Fruit fly (Drosophila melanogaster) whole organism, embryonic: ENCODE results near the gene CG44437.

Source experiments
- ATbp ChIP-seq: fragments of 200-800 bp; sonication (Bioruptor generic); optimal IDR thresholded peaks from 2 replicates; lab custom pipeline; 2017; ENCODE audit warnings: missing biosample characterization, mild to moderate bottlenecking, missing genetic modification characterization, missing genetic modification reagents
- Bteb2 ChIP-seq: fragments of 200-800 bp; sonication (Bioruptor generic); optimal IDR thresholded peaks from 2 replicates; lab custom pipeline; 2016; ENCODE audit warnings: missing biosample characterization, missing genetic modification characterization
- CG10209 ChIP-seq: fragments of 200-800 bp; sonication (Bioruptor generic); optimal IDR thresholded peaks from 3 replicates; lab custom pipeline; 2017; ENCODE audit warnings: missing biosample characterization, mild to moderate bottlenecking, missing genetic modification characterization, missing genetic modification reagents
- CG10267 ChIP-seq: fragments of 200-800 bp; sonication (Bioruptor generic); optimal IDR thresholded peaks from 2 replicates; lab custom pipeline; 2018; ENCODE audit warnings: missing biosample characterization, mild to moderate bottlenecking, missing genetic modification characterization, moderate library complexity
- CG10959 ChIP-seq: fragments of 200-800 bp; sonication (Bioruptor generic); IDR thresholded peaks from 2 replicates; pipeline ENCODE4 v1.3.6; 2022; ENCODE audit warnings: missing biosample characterization, missing genetic modification characterization
- CG12744 ChIP-seq: fragments of 200-800 bp; sonication (Bioruptor generic); optimal IDR thresholded peaks from 2 replicates; lab custom pipeline; 2016; ENCODE audit warnings: missing biosample characterization, missing genetic modification characterization
- CG13424 ChIP-seq: fragments of 200-800 bp; sonication (Bioruptor generic); optimal IDR thresholded peaks from 2 replicates; lab custom pipeline; 2019; ENCODE audit warnings: missing biosample characterization, mild to moderate bottlenecking, missing genetic modification characterization, moderate library complexity
- CG15073 ChIP-seq: fragments of 200-800 bp; sonication (Bioruptor generic); optimal IDR thresholded peaks from 2 replicates; lab custom pipeline; 2016; ENCODE audit warnings: missing biosample characterization, missing genetic modification characterization
- CG17568 ChIP-seq: fragments of 200-800 bp; sonication (Bioruptor generic); optimal IDR thresholded peaks from 2 replicates; lab custom pipeline; 2018; ENCODE audit warnings: missing biosample characterization, mild to moderate bottlenecking, missing genetic modification characterization, moderate library complexity
- CG17612 ChIP-seq: fragments of 200-800 bp; sonication (Bioruptor generic); IDR thresholded peaks from 2 replicates; pipeline ENCODE4 v1.3.6; 2022; ENCODE audit warnings: missing biosample characterization, missing genetic modification characterization
- CG17912 ChIP-seq: fragments of 200-800 bp; sonication (Bioruptor generic); optimal IDR thresholded peaks from 2 replicates; lab custom pipeline; 2018; ENCODE audit warnings: missing biosample characterization, mild to moderate bottlenecking, missing genetic modification characterization
- CG18476 ChIP-seq: fragments of 200-800 bp; sonication (Bioruptor generic); optimal IDR thresholded peaks from 2 replicates; lab custom pipeline; 2016; ENCODE audit warnings: missing biosample characterization, mild to moderate bottlenecking, missing genetic modification characterization
- CG2712 ChIP-seq: fragments of 200-800 bp; optimal IDR thresholded peaks from 3 replicates; lab custom pipeline; 2019; ENCODE audit warnings: missing biosample characterization, mild to moderate bottlenecking, missing genetic modification characterization, moderate library complexity
- CG31224 ChIP-seq: fragments of 200-800 bp; sonication (Bioruptor generic); IDR thresholded peaks from 2 replicates; pipeline ENCODE4 v1.3.6; 2022; ENCODE audit warnings: missing biosample characterization, missing genetic modification characterization
- CG31388 ChIP-seq: fragments of 200-800 bp; sonication (Bioruptor generic); optimal IDR thresholded peaks from 2 replicates; lab custom pipeline; 2016; ENCODE audit warnings: missing biosample characterization, missing genetic modification characterization
- CG32532 ChIP-seq: fragments of 200-800 bp; sonication (Bioruptor generic); IDR thresholded peaks from 2 replicates; pipeline ENCODE4 v1.3.6; 2022; ENCODE audit warnings: missing biosample characterization, missing genetic modification characterization
- CG3281 ChIP-seq: fragments of 200-800 bp; sonication (Bioruptor generic); optimal IDR thresholded peaks from 3 replicates; lab custom pipeline; 2017; ENCODE audit warnings: missing biosample characterization, mild to moderate bottlenecking, missing genetic modification characterization
- CG6272 ChIP-seq: fragments of 200-800 bp; sonication (Bioruptor generic); IDR thresholded peaks from 2 replicates; pipeline ENCODE4 v1.3.6; 2022; ENCODE audit warnings: missing biosample characterization, missing genetic modification characterization
- CG6689 ChIP-seq: fragments of 200-800 bp; sonication (Bioruptor generic); IDR thresholded peaks from 2 replicates; pipeline ENCODE4 v1.3.6; 2022; ENCODE audit warnings: missing biosample characterization, missing genetic modification characterization
- CG9797 ChIP-seq: fragments of 200-800 bp; sonication (Bioruptor generic); optimal IDR thresholded peaks from 3 replicates; lab custom pipeline; 2018; ENCODE audit warnings: missing biosample characterization, mild to moderate bottlenecking, missing genetic modification characterization
- Deaf1 ChIP-seq: fragments of 200-800 bp; optimal IDR thresholded peaks from 3 replicates; lab custom pipeline; 2019; ENCODE audit warnings: missing biosample characterization, mild to moderate bottlenecking, missing genetic modification characterization, moderate library complexity
- HLH3B ChIP-seq: fragments of 200-800 bp; sonication (Bioruptor generic); IDR thresholded peaks from 2 replicates; pipeline ENCODE4 v1.3.6; 2022; ENCODE audit warnings: missing biosample characterization, missing genetic modification characterization
- Hr3 ChIP-seq: fragments of 200-800 bp; sonication (Bioruptor generic); optimal IDR thresholded peaks from 3 replicates; lab custom pipeline; 2016; ENCODE audit warnings: missing biosample characterization, missing genetic modification characterization
- Jarid2 ChIP-seq: fragments of 200-800 bp; sonication (Bioruptor generic); optimal IDR thresholded peaks from 3 replicates; lab custom pipeline; 2017; ENCODE audit warnings: mild to moderate bottlenecking, missing biosample characterization, missing genetic modification reagents, missing genetic modification characterization
- Lpt ChIP-seq: fragments of >200 bp; optimal IDR thresholded peaks from 2 replicates; lab custom pipeline; 2018; ENCODE audit warnings: missing biosample characterization, missing genetic modification characterization
- Mrtf ChIP-seq: fragments of 200-800 bp; sonication (Bioruptor generic); IDR thresholded peaks from 3 replicates; pipeline ENCODE4 v1.3.6; 2022; ENCODE audit warnings: missing biosample characterization, missing genetic modification characterization
- Tbp ChIP-seq: fragments of >200 bp; optimal IDR thresholded peaks from 2 replicates; lab custom pipeline; 2018; ENCODE audit warnings: missing biosample characterization, missing genetic modification characterization
- caup ChIP-seq: fragments of 200-800 bp; sonication (Bioruptor generic); optimal IDR thresholded peaks from 3 replicates; lab custom pipeline; 2017; ENCODE audit warnings: missing biosample characterization, mild to moderate bottlenecking, missing genetic modification characterization, moderate library complexity; ENCODE audit not compliant: severe bottlenecking
- crc ChIP-seq: fragments of 200-800 bp; sonication (Bioruptor generic); optimal IDR thresholded peaks from 2 replicates; lab custom pipeline; 2016; ENCODE audit warnings: missing biosample characterization, missing genetic modification characterization
- dan ChIP-seq: fragments of 200-800 bp; sonication (Bioruptor generic); IDR thresholded peaks from 2 replicates; pipeline ENCODE4 v1.3.6; 2022; ENCODE audit warnings: missing biosample characterization, missing genetic modification characterization
- exex ChIP-seq: fragments of 200-800 bp; sonication (Bioruptor generic); optimal IDR thresholded peaks from 4 replicates; lab custom pipeline; 2018; ENCODE audit warnings: missing biosample characterization, mild to moderate bottlenecking, missing genetic modification characterization, moderate library complexity
- eyg ChIP-seq: fragments of 200-800 bp; sonication (Bioruptor generic); optimal IDR thresholded peaks from 3 replicates; lab custom pipeline; 2016; ENCODE audit warnings: missing biosample characterization, missing genetic modification characterization
- gfzf ChIP-seq: fragments of 200-800 bp; sonication (Bioruptor generic); optimal IDR thresholded peaks from 2 replicates; lab custom pipeline; 2016; ENCODE audit warnings: missing biosample characterization, mild to moderate bottlenecking, missing genetic modification characterization, moderate library complexity
- gro ChIP-seq: fragments of 200-800 bp; sonication (Bioruptor generic); optimal IDR thresholded peaks from 2 replicates; lab custom pipeline; 2016; ENCODE audit warnings: missing biosample characterization, missing genetic modification characterization
- ham ChIP-seq: fragments of 200-800 bp; sonication (Bioruptor generic); IDR thresholded peaks from 2 replicates; pipeline ENCODE4 v1.3.6; 2022; ENCODE audit warnings: missing biosample characterization, missing genetic modification characterization
- hbn ChIP-seq: fragments of 200-800 bp; sonication (Bioruptor generic); IDR thresholded peaks from 2 replicates; pipeline ENCODE4 v1.3.6; 2022; ENCODE audit warnings: missing biosample characterization, missing genetic modification characterization; ENCODE audit not compliant: partially characterized antibody
- jing ChIP-seq: fragments of 200-800 bp; sonication (Bioruptor generic); optimal IDR thresholded peaks from 2 replicates; lab custom pipeline; 2018; ENCODE audit warnings: missing biosample characterization, mild to moderate bottlenecking, missing genetic modification characterization
- maf-S ChIP-seq: fragments of 200-800 bp; sonication (Bioruptor generic); optimal IDR thresholded peaks from 2 replicates; lab custom pipeline; 2016; ENCODE audit warnings: missing biosample characterization, missing genetic modification characterization
- otp ChIP-seq: fragments of 200-800 bp; sonication (Bioruptor generic); IDR thresholded peaks from 3 replicates; pipeline ENCODE4, ENCODE4 v1.3.6; 2022; ENCODE audit warnings: missing biosample characterization, missing genetic modification characterization
- prd ChIP-seq, 3 experiments: fragments of >200 bp in 2 of 3; fragments of 200-800 bp in 1 of 3; sonication (Bioruptor generic) in 1 of 3; optimal IDR thresholded peaks in 2 of 3; IDR thresholded peaks in 1 of 3; 2 replicates in 2 of 3; 3 replicates in 1 of 3; pipeline versions ENCODE4 v1.3.6 to Lab custom; 2017 to 2022; ENCODE audit warnings: missing biosample characterization in 1 of 3, missing genetic modification characterization in 1 of 3
- salm ChIP-seq: fragments of 200-800 bp; sonication (Bioruptor generic); optimal IDR thresholded peaks from 2 replicates; lab custom pipeline; 2018; ENCODE audit warnings: missing biosample characterization, mild to moderate bottlenecking, missing genetic modification characterization
- scrt ChIP-seq: fragments of 200-800 bp; sonication (Bioruptor generic); optimal IDR thresholded peaks from 2 replicates; lab custom pipeline; 2018; ENCODE audit warnings: missing biosample characterization, mild to moderate bottlenecking, missing genetic modification characterization, moderate library complexity
- sens-2 ChIP-seq: fragments of 200-800 bp; sonication (Bioruptor generic); IDR thresholded peaks from 2 replicates; pipeline ENCODE4 v1.3.6; 2022; ENCODE audit warnings: missing biosample characterization, missing genetic modification characterization
- slbo ChIP-seq: fragments of 200-800 bp; sonication (Bioruptor generic); IDR thresholded peaks from 2 replicates; pipeline ENCODE4 v1.3.6; 2022; ENCODE audit warnings: missing biosample characterization, missing genetic modification characterization
- sr ChIP-seq: fragments of 200-800 bp; sonication (Bioruptor generic); IDR thresholded peaks from 3 replicates; pipeline ENCODE4 v1.3.6; 2022; ENCODE audit warnings: missing biosample characterization, missing genetic modification characterization
- ttk ChIP-seq: fragments of 200-800 bp; sonication (Bioruptor generic); IDR thresholded peaks from 2 replicates; pipeline ENCODE4 v2.1.2; 2022; ENCODE audit warnings: missing biosample characterization, missing genetic modification characterization
- vfl ChIP-seq: fragments of 200-800 bp; sonication (Bioruptor generic); optimal IDR thresholded peaks from 2 replicates; lab custom pipeline; 2016; ENCODE audit warnings: missing biosample characterization, missing genetic modification characterization
- vnd ChIP-seq: fragments of 200-800 bp; sonication (Bioruptor generic); IDR thresholded peaks from 3 replicates; pipeline ENCODE4 v1.3.6; 2022; ENCODE audit warnings: missing biosample characterization, missing genetic modification characterization; ENCODE audit not compliant: partially characterized antibody
- wek ChIP-seq: fragments of 200-800 bp; sonication (Bioruptor generic); optimal IDR thresholded peaks from 3 replicates; lab custom pipeline; 2018; ENCODE audit warnings: missing biosample characterization, mild to moderate bottlenecking, missing genetic modification characterization, moderate library complexity

CG44437 gene

DNA sequence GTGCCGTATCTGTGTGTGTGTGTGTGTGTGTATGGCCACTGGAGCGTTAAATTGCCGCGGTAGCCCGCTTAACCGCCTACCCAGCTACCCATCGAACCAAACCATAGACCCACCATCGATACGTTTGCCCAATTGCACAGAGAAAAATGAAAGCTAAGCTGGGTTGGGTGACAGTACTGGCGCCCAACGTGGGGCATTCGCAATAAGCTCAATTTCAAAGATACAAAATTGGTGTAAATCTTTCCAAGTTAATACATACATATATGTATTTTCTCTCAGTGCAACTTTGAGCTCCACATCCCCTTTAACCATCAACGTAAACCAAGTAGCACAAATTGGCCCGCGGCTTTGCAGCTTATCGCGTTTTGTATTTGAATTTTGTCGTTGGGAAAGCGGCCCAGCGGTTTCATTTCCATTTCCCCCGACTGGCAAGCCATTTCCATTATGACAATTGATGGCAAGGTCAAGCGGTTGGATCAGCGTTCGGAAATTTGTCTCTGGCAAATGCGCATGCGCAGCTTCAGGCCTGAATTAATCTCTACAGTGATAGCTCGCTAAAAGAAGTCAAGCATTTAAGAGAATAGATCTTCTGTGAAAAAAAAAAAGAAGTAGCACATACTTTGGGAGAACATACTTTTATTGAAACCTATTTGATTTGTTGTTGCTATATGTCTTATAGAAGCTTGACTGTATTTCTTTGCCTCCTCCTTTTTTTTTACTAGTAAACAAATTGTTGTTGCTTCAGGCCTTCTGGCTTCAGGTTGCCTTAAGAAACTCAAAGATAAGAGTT lies 30.5 kb upstream of the CG44437 start (continued):
- TF ChIP-seq HLH3B (peak; percentile 86), CG17912 (GFP tag; lab: Kevin White, UChicago) (peak; percentile 16), CG9797 (GFP tag; lab: Kevin White, UChicago) (no peak), sens-2 (GFP tag; lab: Robert Waterston, UW) (peak; percentile 68), caup (peak; percentile 60), gfzf (no peak), CG2712 (tag; lab: Kevin White, UChicago) (peak; percentile 75), CG10959 (peak; percentile 25; the same call in 1 of the 2 replicates), salm (tag; lab: Kevin White, UChicago) (peak; percentile 44), CG32532 (peak; percentile 73), CG12744 (GFP tag; lab: Kevin White, UChicago) (no peak), CG6689 (GFP tag; lab: Robert Waterston, UW) (peak; percentile 68), eyg (GFP tag; lab: Kevin White, UChicago) (peak; percentile 31), Tbp (GFP tag; lab: Kevin White, UChicago) (no peak), otp (GFP tag; lab: Robert Waterston, UW) (peak; percentile 77), sr (GFP tag; lab: Robert Waterston, UW) (peak; percentile 55; the same call in 1 of the 3 replicates), CG17568 (GFP tag; lab: Kevin White, UChicago) (peak; percentile 60), Hr3 (GFP tag; lab: Kevin White, UChicago) (peak; percentile 65), Mrtf (GFP tag; lab: Robert Waterston, UW) (peak; percentile 79), vnd (GFP tag; lab: Robert Waterston, UW) (no peak), jing (GFP tag; lab: Kevin White, UChicago) (peak; percentile 67), CG17612 (peak; percentile 56), Bteb2 (no peak), CG15073 (GFP tag; lab: Kevin White, UChicago) (no peak), dan (GFP tag; lab: Robert Waterston, UW) (peak; percentile 20; the same call in 1 of the 2 replicates), slbo (GFP tag; lab: Robert Waterston, UW) (peak; percentile 78), wek (peak; percentile 42), crc (GFP tag; lab: Kevin White, UChicago) (peak; percentile 44), vfl (GFP tag; lab: Kevin White, UChicago) (no peak), exex (tag; lab: Kevin White, UChicago) (no peak), prd (optimal IDR thresholded peaks at IDR 0.05; lab: Kevin White, UChicago) (no peak), prd (GFP tag; IDR thresholded peaks at IDR 0.05; lab: Robert Waterston, UW) (peak; percentile 83), ttk (GFP tag; lab: Robert Waterston, UW) (peak; percentile 82), ham (GFP tag; lab: Robert Waterston, UW) (no peak), CG10209 (GFP tag; lab: Kevin White, UChicago) (peak; percentile 72), CG31388 (GFP tag; lab: Kevin White, UChicago) (no peak), gro (peak; percentile 38), ATbp (peak; percentile 80), CG6272 (GFP tag; lab: Robert Waterston, UW) (peak; percentile 60), hbn (GFP tag; lab: Robert Waterston, UW) (no peak), CG13424 (tag; lab: Kevin White, UChicago) (peak; percentile 67), maf-S (peak; percentile 47), Deaf1 (tag; lab: Kevin White, UChicago) (peak; percentile 39), scrt (peak; percentile 51), CG31224 (GFP tag; lab: Robert Waterston, UW) (peak; percentile 54), CG10267 (tag; lab: Kevin White, UChicago) (peak; percentile 28), CG3281 (GFP tag; lab: Kevin White, UChicago) (peak; percentile 50), CG18476 (GFP tag; lab: Kevin White, UChicago) (peak; percentile 30), Lpt (GFP tag; lab: Kevin White, UChicago) (no peak), Jarid2 (peak; percentile 17)
